Fruit fly (Drosophila melanogaster): Measurements from ENCODE around the gene snsl.

Gene snsl

DNA sequence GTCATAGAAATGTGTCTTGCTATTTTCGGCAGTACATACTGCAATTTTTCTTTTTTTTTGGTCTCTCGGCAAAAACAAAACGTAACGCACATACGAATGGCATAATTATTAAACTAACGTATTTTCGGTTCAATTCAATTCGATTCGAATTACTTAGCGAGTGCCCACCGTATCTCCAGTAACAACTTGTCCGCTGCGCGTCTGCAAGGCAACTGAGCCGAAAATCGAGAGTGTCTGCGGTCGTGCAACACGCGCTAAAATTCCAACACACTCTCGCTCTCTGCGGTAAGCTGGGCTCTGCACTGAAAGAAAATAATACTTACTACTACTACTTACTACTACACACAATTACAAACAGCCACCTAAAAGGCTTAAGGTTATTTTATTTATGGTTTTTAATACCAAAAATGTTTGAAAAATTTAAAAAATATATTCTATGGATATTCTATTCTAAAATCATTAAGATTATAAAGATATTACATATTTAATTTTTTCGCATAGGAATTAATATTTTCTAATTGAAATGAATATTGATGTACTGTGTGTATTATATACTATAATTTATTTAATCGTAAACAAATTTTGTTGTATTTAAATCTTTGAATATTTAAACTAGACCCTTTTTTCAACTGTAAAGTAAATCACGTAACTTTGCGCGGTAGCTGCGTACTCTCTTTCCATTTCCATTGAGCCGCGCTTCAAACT lies at the start of gene snsl:
snsl (minus strand) TSS at position 217 of the 705 bp plus-strand sequence.
- no peak for TF ChIP-seq noc (tag; optimal IDR thresholded peaks at IDR 0.05)

DNA sequence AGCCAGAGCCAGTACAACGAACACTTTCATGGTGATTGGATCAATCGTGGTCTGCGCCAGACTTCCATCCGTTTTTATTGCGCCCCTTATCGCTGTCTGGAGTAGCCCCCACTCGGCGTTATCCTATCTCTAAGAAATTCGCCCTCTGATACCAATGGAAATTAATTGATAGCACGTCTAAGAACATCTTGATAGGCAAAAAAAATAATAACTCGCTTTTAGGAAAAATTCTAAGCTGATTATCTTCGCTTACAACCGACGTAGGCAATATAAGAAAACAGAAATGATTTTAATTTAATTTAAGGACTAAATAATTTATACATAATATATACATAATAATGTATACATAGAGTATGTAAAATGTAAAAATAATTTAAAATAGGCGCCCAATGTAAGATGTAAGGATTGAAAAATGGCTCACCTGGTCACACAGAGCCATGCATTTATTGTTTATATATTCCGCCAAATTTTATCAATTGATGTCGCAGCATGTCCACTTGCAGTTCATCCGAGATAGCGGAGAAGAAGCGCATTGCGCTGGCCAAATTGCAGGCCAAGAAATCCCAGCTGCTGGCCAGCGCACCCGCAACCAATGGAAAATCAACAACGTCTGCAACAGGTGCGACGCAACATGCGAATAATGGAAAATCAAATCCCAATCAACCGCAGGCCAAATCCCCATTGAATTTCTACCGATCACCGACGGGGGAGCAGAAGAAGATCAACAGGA lies 48.7 kb upstream of the snsl start, which contains the start of the genes Jon25Bi and Marcal1:
Jon25Bi (minus strand) TSS at position 51 of the 730 bp plus-strand sequence.
Marcal1 (plus strand) TSS at position 416 of the 730 bp plus-strand sequence.
- no peak for TF ChIP-seq noc (tag; optimal IDR thresholded peaks at IDR 0.05)

DNA sequence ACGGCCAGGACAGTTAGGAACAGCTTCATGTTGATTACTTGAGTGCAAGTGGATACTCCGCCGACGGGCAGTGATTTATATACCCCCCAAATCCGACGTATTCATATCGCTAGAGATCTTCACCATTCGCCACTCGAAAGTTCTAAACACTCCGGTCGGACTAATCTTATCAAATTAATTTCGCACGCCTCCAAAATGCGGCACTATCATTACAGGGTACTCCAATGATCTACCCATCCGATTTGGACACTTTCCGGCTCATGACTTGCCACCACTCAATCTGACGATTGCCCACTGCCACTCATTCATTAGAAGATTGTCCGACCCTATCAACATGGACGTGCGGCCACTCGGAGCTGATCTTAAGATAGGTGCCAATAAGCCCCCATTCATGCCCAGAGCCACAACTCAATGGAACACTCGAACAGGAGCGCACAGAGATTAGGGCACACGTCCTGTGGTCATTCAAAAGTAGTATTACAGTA lies 46.6 kb upstream of the snsl start, which contains the start of gene Jon25Bii:
Jon25Bii (minus strand) TSS at position 51 of the 485 bp plus-strand sequence.
- no peak for TF ChIP-seq noc (tag; optimal IDR thresholded peaks at IDR 0.05)

DNA sequence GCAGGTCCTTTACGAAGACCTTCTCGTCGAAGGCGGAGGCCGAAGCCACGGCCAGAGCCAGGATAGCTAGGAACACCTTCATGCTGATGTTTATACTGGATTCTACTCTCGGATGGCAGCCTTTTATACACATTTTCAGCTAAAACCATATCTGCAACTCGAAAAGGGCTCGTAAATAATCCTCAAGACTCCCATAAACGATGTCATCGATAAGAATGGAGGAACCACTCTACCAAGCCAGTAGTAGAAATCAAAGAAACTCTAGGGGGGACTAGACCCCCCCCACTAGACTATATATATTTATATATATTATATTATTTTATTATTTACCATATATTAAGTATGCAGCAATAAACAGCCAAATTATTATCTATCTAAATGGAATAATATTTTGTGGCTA lies 44.1 kb upstream of the snsl start, which contains the start of gene Jon25Biii:
Jon25Biii (minus strand) TSS at position 101 of the 400 bp plus-strand sequence.
- TF ChIP-seq noc (tag; optimal IDR thresholded peaks at IDR 0.05), result peak; percentile 28

DNA sequence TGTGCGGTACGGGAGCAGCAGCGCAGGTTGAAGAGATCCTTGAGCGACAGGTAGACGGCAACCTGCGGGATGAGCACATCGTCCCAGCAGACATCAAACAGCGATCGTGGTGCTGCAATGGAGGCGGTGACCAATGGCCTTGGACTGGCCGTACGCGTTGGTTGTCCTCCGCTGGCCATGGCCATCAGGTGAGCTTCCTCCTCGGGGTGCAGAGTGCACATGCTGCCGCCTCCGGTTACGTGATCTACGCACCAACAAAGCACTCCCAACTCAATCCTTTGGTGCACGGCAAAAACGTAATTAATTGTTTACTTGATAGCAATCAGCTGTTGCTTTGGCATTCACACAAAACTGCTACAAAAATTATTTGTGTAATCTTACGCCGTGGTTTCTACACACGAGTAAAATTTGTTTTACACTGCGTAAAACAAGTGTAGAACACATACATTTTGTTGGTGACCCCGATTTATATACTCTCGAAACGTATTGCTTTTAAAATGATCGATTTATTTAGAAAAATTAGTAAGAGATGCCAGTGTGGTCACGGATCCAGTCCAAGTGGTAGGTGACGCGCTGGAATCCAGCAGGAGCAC lies 43.0 kb upstream of the snsl start, which contains the start of gene jet:
jet (minus strand) TSS at position 332 of the 593 bp plus-strand sequence.
- no peak for TF ChIP-seq noc (tag; optimal IDR thresholded peaks at IDR 0.05)

- peak; percentile 97 for TF ChIP-seq noc (tag; optimal IDR thresholded peaks at IDR 0.05)
Observed at dm6 chr2L:4945300-4945699, 38.7 kb upstream of the snsl start, which contains the start of the genes mRpL24 and betaggt-I. Gene mRpL24 (minus strand): TSS chr2L:4945361. Gene betaggt-I (plus strand): TSS chr2L:4945579.

- no peak for TF ChIP-seq noc (tag; optimal IDR thresholded peaks at IDR 0.05)
Observed at dm6 chr2L:4942257-4942792, 35.8 kb upstream of the snsl start, which contains the start of gene synr. Gene synr (plus strand): TSS chr2L:4942742.

dm6 chr2L:4937060-4937459 lies 30.5 kb upstream of the snsl start, which contains the start of gene Sgs1:
Gene Sgs1 (plus strand): TSS chr2L:4937409.
- TF ChIP-seq noc (tag; optimal IDR thresholded peaks at IDR 0.05), result no peak

dm6 chr2L:4936325-4936869 lies 29.8 kb upstream of the snsl start, which contains the start of gene hoe2:
Gene hoe2 (minus strand): TSS chr2L:4936450.
- TF ChIP-seq noc (tag; optimal IDR thresholded peaks at IDR 0.05), result no peak

DNA sequence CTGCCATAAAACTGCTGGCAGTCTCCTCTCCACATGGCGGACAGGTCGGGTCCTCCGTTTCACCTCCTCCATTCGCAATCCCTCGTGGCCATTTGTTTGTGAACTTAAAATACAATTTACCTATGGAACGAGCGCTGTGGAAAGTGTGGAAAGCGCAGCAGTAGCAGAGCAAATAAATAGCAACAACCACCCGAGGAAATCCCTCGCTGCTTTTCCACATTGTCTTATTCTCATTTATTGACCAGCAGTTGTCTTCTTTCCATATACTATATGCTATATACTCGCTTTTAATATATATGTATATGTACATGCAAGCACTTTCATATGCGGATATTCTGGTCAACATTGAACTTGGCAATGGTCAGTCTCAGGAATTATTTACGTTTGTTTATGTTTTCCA lies 25.7 kb upstream of the snsl start, which contains the start of gene hoe1:
hoe1 (minus strand) TSS at position 101 of the 400 bp plus-strand sequence.
- no peak for TF ChIP-seq noc (tag; optimal IDR thresholded peaks at IDR 0.05)

- no peak for TF ChIP-seq noc (tag; optimal IDR thresholded peaks at IDR 0.05)
Observed at dm6 chr2L:4930541-4930940, 24.0 kb upstream of the snsl start.

- TF ChIP-seq noc (tag; optimal IDR thresholded peaks at IDR 0.05), result no peak
Observed at dm6 chr2L:4928340-4928739, 21.8 kb upstream of the snsl start.

- no peak for TF ChIP-seq noc (tag; optimal IDR thresholded peaks at IDR 0.05)
Observed at dm6 chr2L:4916738-4917137, 10.2 kb upstream of the snsl start.

- no peak for TF ChIP-seq noc (tag; optimal IDR thresholded peaks at IDR 0.05)
Observed at dm6 chr2L:4915715-4916153, 9.2 kb upstream of the snsl start.

DNA sequence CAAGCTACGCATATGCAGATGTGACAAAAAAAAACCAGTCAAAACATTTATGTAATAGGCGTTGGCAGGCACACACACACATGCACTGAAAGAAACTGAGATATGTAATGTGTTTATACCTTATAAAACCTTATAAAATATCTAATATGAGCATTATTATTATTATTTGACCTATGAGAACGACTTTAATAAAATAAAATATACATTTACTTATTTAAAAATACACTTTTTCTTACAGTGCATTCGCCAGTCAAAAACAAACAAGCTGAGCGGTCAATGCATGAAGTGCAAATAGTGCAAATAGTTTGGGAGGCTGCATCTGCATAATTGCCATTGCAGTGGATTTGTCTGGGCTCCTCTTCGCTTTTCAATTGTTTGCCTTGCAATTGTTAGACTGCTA lies 1.4 kb upstream of the snsl start:
- TF ChIP-seq noc (tag; optimal IDR thresholded peaks at IDR 0.05), result no peak

Data from whole organism, larva.